Worm (Caenorhabditis elegans): ENCODE data around the gene twk-48.

DNA sequence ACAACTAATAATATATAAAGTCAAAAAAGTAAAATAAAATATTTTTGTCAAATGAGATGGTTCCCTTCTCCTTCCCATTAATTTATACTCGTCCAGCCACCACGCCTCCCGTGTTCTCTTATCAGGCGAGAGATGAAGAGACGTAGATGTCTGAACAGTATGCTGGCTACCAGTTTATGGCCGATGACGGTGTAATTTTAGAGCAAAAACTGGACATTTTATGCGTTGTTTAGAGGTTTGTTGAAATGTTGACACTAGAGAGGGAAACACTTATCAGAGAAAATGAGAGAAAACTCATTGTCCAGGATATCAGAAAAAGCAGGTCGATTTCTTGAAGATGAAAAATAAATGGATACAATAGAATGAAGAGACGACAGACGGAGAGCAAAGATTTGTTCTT lies 3.4 kb upstream of the twk-48 start:
- TF ChIP-seq unc-39 (tag; optimal IDR thresholded peaks at IDR 0.05) (no peak), pha-4 (tag; optimal IDR thresholded peaks at IDR 0.05) (no peak), mab-5 (tag; optimal IDR thresholded peaks at IDR 0.05) (no peak), unc-62 (GFP tag; optimal IDR thresholded peaks at IDR 0.05) (no peak), elt-3 (tag; optimal IDR thresholded peaks at IDR 0.05) (no peak), snpc-4 (tag; optimal IDR thresholded peaks at IDR 0.05) (no peak)
